Worm (Caenorhabditis elegans) whole organism, young adult: ENCODE measurements around the gene Y56A3A.41.

Experiments used
- B0019.2 ChIP-seq: fragments of 200-800 bp; sonication (Bioruptor generic); conservative IDR thresholded peaks from 2 replicates; pipeline ENCODE4 v1.3.6; 2022; ENCODE audit warnings: missing genetic modification reagents, missing genetic modification characterization, missing compliant biosample characterization
- D2030.7 ChIP-seq: fragments of 200-800 bp; sonication (Bioruptor generic); IDR thresholded peaks from 2 replicates; pipeline ENCODE4 v1.3.6; 2022; ENCODE audit warnings: missing genetic modification reagents, missing genetic modification characterization, missing compliant biosample characterization
- F10E7.11 ChIP-seq: sonication (generic microtip); optimal IDR thresholded peaks from 2 replicates; lab custom pipeline; 2017; ENCODE audit warnings: mild to moderate bottlenecking, missing genetic modification characterization, moderate library complexity, missing compliant biosample characterization
- F23B12.7 ChIP-seq: sonication (generic microtip); optimal IDR thresholded peaks from 2 replicates; lab custom pipeline; 2017; ENCODE audit warnings: missing genetic modification characterization, mild to moderate bottlenecking, missing compliant biosample characterization, antibody characterized with exemption, moderate library complexity; ENCODE audit not compliant: insufficient read depth
- F39B2.1 ChIP-seq: fragments of 200-800 bp; sonication (Bioruptor generic); IDR thresholded peaks from 2 replicates; pipeline ENCODE4 v1.3.6; 2022; ENCODE audit warnings: missing genetic modification reagents, missing genetic modification characterization, missing compliant biosample characterization
- F57C9.4 ChIP-seq: sonication (generic microtip); optimal IDR thresholded peaks from 2 replicates; lab custom pipeline; 2017; ENCODE audit warnings: mild to moderate bottlenecking, missing genetic modification characterization, missing compliant biosample characterization
- K11D2.4 ChIP-seq: fragments of 200-800 bp; sonication (Bioruptor generic); IDR thresholded peaks from 2 replicates; pipeline ENCODE4 v1.3.6; 2022; ENCODE audit warnings: missing genetic modification reagents, missing genetic modification characterization, missing compliant biosample characterization
- Y56A3A.18 ChIP-seq: fragments of 200-800 bp; sonication (Bioruptor generic); IDR thresholded peaks from 2 replicates; pipeline ENCODE4 v1.3.6; 2022; ENCODE audit warnings: missing genetic modification reagents, missing genetic modification characterization, missing compliant biosample characterization
- Y67H2A.10 ChIP-seq: fragments of 200-800 bp; sonication (Bioruptor generic); conservative IDR thresholded peaks from 2 replicates; pipeline ENCODE4 v1.3.6; 2022; ENCODE audit warnings: missing genetic modification reagents, missing genetic modification characterization, missing compliant biosample characterization
- Y79H2A.3 ChIP-seq: fragments of 200-800 bp; sonication (Bioruptor generic); conservative IDR thresholded peaks from 2 replicates; pipeline ENCODE4 v1.3.6; 2022; ENCODE audit warnings: missing genetic modification reagents, missing genetic modification characterization, missing compliant biosample characterization
- Y95B8A.8 ChIP-seq: fragments of 200-800 bp; sonication (Bioruptor generic); IDR thresholded peaks from 2 replicates; pipeline ENCODE4 v1.3.6; 2022; ENCODE audit warnings: missing genetic modification reagents, missing genetic modification characterization, missing compliant biosample characterization
- attf-5 ChIP-seq: fragments of 200-800 bp; sonication (Bioruptor generic); optimal IDR thresholded peaks from 2 replicates; lab custom pipeline; 2018; ENCODE audit warnings: mild to moderate bottlenecking, missing genetic modification characterization, missing compliant biosample characterization
- bed-2 ChIP-seq: fragments of 200-800 bp; sonication (Bioruptor generic); IDR thresholded peaks from 2 replicates; pipeline ENCODE4 v1.3.6; 2022; ENCODE audit warnings: missing genetic modification reagents, missing genetic modification characterization, missing compliant biosample characterization
- cebp-1 ChIP-seq, 2 experiments: fragments of 200-800 bp in 1 of 2; sonication (Bioruptor generic) in 1 of 2; sonication (generic microtip) in 1 of 2; IDR thresholded peaks in 1 of 2; optimal IDR thresholded peaks in 1 of 2; 2 replicates each; pipeline versions ENCODE4 v1.3.6 to Lab custom; 2017 to 2022; ENCODE audit warnings: missing compliant biosample characterization in 2 of 2, missing genetic modification characterization in 2 of 2, mild to moderate bottlenecking in 1 of 2, missing genetic modification reagents in 1 of 2, moderate library complexity in 1 of 2
- ceh-27 ChIP-seq: fragments of 200-800 bp; sonication (Bioruptor generic); optimal IDR thresholded peaks from 2 replicates; lab custom pipeline; 2018; ENCODE audit warnings: mild to moderate bottlenecking, missing genetic modification characterization, moderate library complexity, missing compliant biosample characterization
- ceh-40 ChIP-seq: fragments of 200-800 bp; sonication (Bioruptor generic); IDR thresholded peaks from 2 replicates; pipeline ENCODE4 v1.3.6; 2022; ENCODE audit warnings: missing genetic modification characterization, missing compliant biosample characterization
- ceh-91 ChIP-seq: fragments of 200-800 bp; sonication (Bioruptor generic); IDR thresholded peaks from 2 replicates; pipeline ENCODE4 v1.3.6; 2022; ENCODE audit warnings: missing genetic modification reagents, missing genetic modification characterization, missing compliant biosample characterization
- egl-44 ChIP-seq: fragments of 200-800 bp; sonication (Bioruptor generic); IDR thresholded peaks from 2 replicates; pipeline ENCODE4 v1.3.6; 2022; ENCODE audit warnings: missing genetic modification reagents, missing genetic modification characterization, missing compliant biosample characterization
- egrh-3 ChIP-seq: fragments of 200-800 bp; sonication (Bioruptor generic); IDR thresholded peaks from 2 replicates; pipeline ENCODE4 v1.3.6; 2022; ENCODE audit warnings: missing genetic modification reagents, missing genetic modification characterization, missing compliant biosample characterization
- gei-17 ChIP-seq: fragments of 200-800 bp; sonication (Bioruptor generic); optimal IDR thresholded peaks from 2 replicates; lab custom pipeline; 2018; ENCODE audit warnings: mild to moderate bottlenecking, missing genetic modification characterization, missing compliant biosample characterization
- hlh-26 ChIP-seq: fragments of 200-800 bp; sonication (Bioruptor generic); conservative IDR thresholded peaks from 2 replicates; pipeline ENCODE4 v1.3.6; 2022; ENCODE audit warnings: missing genetic modification reagents, missing genetic modification characterization, missing compliant biosample characterization
- let-607 ChIP-seq, 2 experiments: fragments of 200-800 bp in 1 of 2; sonication (Bioruptor generic) in 1 of 2; sonication (generic microtip) in 1 of 2; optimal IDR thresholded peaks; 2 replicates each; lab custom pipeline; 2016 to 2018; ENCODE audit warnings: mild to moderate bottlenecking in 2 of 2, missing compliant biosample characterization in 2 of 2, missing genetic modification characterization in 2 of 2, moderate library complexity in 2 of 2, missing genotype in 1 of 2
- lin-40 ChIP-seq: sonication (generic microtip); optimal IDR thresholded peaks from 2 replicates; lab custom pipeline; 2016; ENCODE audit warnings: missing genetic modification characterization, mild to moderate bottlenecking, missing compliant biosample characterization, missing genotype, missing genetic modification reagents
- madf-6 ChIP-seq: fragments of 200-800 bp; sonication (Bioruptor generic); IDR thresholded peaks from 2 replicates; pipeline ENCODE4 v1.3.6; 2022; ENCODE audit warnings: missing genetic modification reagents, missing genetic modification characterization, missing compliant biosample characterization
- mcd-1 ChIP-seq: fragments of 200-800 bp; sonication (Bioruptor generic); IDR thresholded peaks from 2 replicates; pipeline ENCODE4 v1.3.6; 2022; ENCODE audit warnings: missing genetic modification reagents, missing genetic modification characterization, missing compliant biosample characterization
- mes-4 ChIP-seq: sonication (generic microtip); optimal IDR thresholded peaks from 2 replicates; lab custom pipeline; 2016; ENCODE audit warnings: missing genotype, missing genetic modification characterization, missing compliant biosample characterization
- nhr-120 ChIP-seq: fragments of 200-800 bp; sonication (Bioruptor generic); IDR thresholded peaks from 2 replicates; pipeline ENCODE4 v1.3.6; 2022; ENCODE audit warnings: missing genetic modification characterization, missing compliant biosample characterization
- nhr-27 ChIP-seq: fragments of 200-800 bp; sonication (Bioruptor generic); optimal IDR thresholded peaks from 2 replicates; lab custom pipeline; 2018; ENCODE audit warnings: mild to moderate bottlenecking, missing genetic modification characterization, moderate library complexity, missing compliant biosample characterization
- rec-8 ChIP-seq, 2 experiments: sonication (generic microtip); optimal IDR thresholded peaks; 2 replicates each; lab custom pipeline; 2016; ENCODE audit warnings: mild to moderate bottlenecking in 2 of 2, missing genetic modification characterization in 2 of 2, missing genetic modification reagents in 2 of 2, missing genotype in 2 of 2, missing biosample characterization in 1 of 2, missing compliant biosample characterization in 1 of 2, moderate library complexity in 1 of 2
- sdz-38 ChIP-seq: sonication (generic microtip); optimal IDR thresholded peaks from 2 replicates; lab custom pipeline; 2016; ENCODE audit warnings: missing genotype, missing genetic modification characterization, missing compliant biosample characterization
- sea-2 ChIP-seq: fragments of 200-800 bp; sonication (Bioruptor generic); IDR thresholded peaks from 2 replicates; pipeline ENCODE4 v1.3.6; 2022; ENCODE audit warnings: missing genetic modification characterization, missing compliant biosample characterization
- zfh-2 ChIP-seq: fragments of 200-800 bp; sonication (Bioruptor generic); conservative IDR thresholded peaks from 2 replicates; pipeline ENCODE4 v1.3.6; 2022; ENCODE audit warnings: missing genetic modification reagents, missing genetic modification characterization, missing compliant biosample characterization
- ztf-18 ChIP-seq: sonication (generic microtip); optimal IDR thresholded peaks from 2 replicates; lab custom pipeline; 2016; ENCODE audit warnings: missing genotype, mild to moderate bottlenecking, missing genetic modification characterization, missing compliant biosample characterization

The Y56A3A.41 gene

DNA sequence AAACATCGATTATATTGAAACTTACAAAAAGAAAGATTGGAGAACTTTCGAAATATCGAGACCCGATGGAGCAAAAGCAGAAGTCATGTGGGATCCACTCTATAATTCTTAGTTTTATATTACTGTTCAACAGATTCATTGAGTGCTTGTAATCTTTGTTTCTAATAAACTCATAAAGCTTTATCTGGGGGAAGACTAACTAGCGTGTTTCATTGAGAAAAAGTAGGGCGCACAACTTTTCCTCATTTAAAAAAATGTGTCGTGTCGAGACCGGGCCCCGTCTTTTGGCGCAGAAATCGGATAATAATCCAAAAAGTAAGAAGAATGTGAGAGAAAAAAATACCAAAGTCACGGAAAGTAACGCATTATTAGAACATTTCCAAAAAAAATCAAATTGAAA lies 16.9 kb upstream of the Y56A3A.41 start, which contains the start of gene faah-4:
Gene faah-4 (minus strand): TSS at position 101 of the 400 bp plus-strand sequence.
- no peak for TF ChIP-seq Y67H2A.10 (GFP tag; lab: Robert Waterston, UW)
- TF ChIP-seq F23B12.7 (tag; lab: Kevin White, UChicago), result no peak
- no peak for TF ChIP-seq ztf-18 (tag; lab: Kevin White, UChicago)
- TF ChIP-seq madf-6 (GFP tag; lab: Robert Waterston, UW), result no peak
- no peak for TF ChIP-seq Y95B8A.8
- TF ChIP-seq B0019.2 (GFP tag; lab: Robert Waterston, UW), result no peak
- no peak for TF ChIP-seq nhr-27 (tag; lab: Kevin White, UChicago)
- TF ChIP-seq bed-2 (GFP tag; lab: Robert Waterston, UW), result no peak
- TF ChIP-seq rec-8 (tag; optimal IDR thresholded peaks at IDR 0.05; lab: Kevin White, UChicago), result no peak
- TF ChIP-seq F39B2.1, result no peak
- TF ChIP-seq D2030.7 (GFP tag; lab: Robert Waterston, UW), result no peak
- no peak for TF ChIP-seq lin-40 (tag; lab: Kevin White, UChicago)
- TF ChIP-seq K11D2.4 (GFP tag; lab: Robert Waterston, UW), result no peak
- no peak for TF ChIP-seq mes-4 (tag; lab: Kevin White, UChicago)
- no peak for TF ChIP-seq cebp-1 (GFP tag; IDR thresholded peaks at IDR 0.05; lab: Robert Waterston, UW)
- TF ChIP-seq cebp-1 (tag; optimal IDR thresholded peaks at IDR 0.05; lab: Kevin White, UChicago), result no peak
- TF ChIP-seq Y79H2A.3 (GFP tag; lab: Robert Waterston, UW), result no peak
- no peak for TF ChIP-seq hlh-26 (GFP tag; lab: Robert Waterston, UW)
- TF ChIP-seq F10E7.11 (tag; lab: Kevin White, UChicago), result no peak

DNA sequence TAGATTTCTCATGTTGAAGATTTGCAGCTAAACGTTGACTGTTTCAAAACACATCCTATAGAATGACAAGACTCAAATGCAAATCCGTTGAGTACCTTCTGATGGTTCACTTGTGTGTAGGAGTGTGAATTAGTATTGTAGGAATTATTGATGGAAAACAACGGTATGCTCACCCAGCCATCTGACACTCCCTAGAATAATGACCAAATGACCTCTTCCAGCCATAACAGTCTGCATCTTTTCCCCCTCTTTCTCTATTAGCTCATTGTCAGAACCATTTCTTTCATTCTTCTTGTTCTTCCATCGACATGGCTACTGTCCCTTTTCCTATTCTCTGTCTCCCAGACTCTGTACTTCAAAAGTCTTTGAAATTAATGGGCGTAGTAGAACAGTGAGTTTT lies 15.8 kb upstream of the Y56A3A.41 start, which contains the start of gene fbxb-24:
Gene fbxb-24 (plus strand): TSS at position 301 of the 400 bp plus-strand sequence.
- TF ChIP-seq F57C9.4 (tag; lab: Kevin White, UChicago) (no peak), ceh-27 (no peak), Y56A3A.18 (no peak), nhr-27 (tag; lab: Kevin White, UChicago) (no peak), Y79H2A.3 (GFP tag; lab: Robert Waterston, UW) (no peak), let-607 (tag; optimal IDR thresholded peaks at IDR 0.05; lab: Kevin White, UChicago) (no peak), mes-4 (tag; lab: Kevin White, UChicago) (no peak), hlh-26 (GFP tag; lab: Robert Waterston, UW) (no peak)

DNA sequence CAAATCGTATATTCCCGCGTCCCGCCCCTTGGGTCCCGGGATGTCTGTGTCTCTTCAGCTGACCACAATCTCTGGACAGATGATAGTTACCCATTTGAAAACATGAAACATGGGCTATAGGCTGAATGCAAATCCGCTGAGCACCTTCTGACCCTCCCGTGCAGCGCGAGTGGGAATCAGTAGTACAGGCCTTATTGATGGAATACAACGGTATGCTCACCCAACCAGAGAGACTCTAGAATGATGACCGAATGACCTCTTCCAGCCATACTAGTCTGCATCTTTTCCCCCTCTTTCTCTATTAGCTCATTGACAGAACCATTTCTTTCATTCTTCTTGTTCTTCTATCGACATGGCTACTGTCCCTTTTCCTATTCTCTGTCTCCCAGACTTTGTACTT lies 14.3 kb upstream of the Y56A3A.41 start, which contains the start of gene sdz-33:
Gene sdz-33 (plus strand): TSS at position 301 of the 400 bp plus-strand sequence.
- TF ChIP-seq sea-2 (GFP tag; lab: Robert Waterston, UW), result no peak
- no peak for TF ChIP-seq nhr-120 (GFP tag; lab: Robert Waterston, UW)
- TF ChIP-seq ztf-18 (tag; lab: Kevin White, UChicago), result no peak
- no peak for TF ChIP-seq ceh-27
- no peak for TF ChIP-seq sdz-38 (tag; lab: Kevin White, UChicago)
- TF ChIP-seq attf-5, result no peak
- no peak for TF ChIP-seq gei-17 (GFP tag; lab: Kevin White, UChicago)
- TF ChIP-seq ceh-40 (GFP tag; lab: Robert Waterston, UW), result no peak

DNA sequence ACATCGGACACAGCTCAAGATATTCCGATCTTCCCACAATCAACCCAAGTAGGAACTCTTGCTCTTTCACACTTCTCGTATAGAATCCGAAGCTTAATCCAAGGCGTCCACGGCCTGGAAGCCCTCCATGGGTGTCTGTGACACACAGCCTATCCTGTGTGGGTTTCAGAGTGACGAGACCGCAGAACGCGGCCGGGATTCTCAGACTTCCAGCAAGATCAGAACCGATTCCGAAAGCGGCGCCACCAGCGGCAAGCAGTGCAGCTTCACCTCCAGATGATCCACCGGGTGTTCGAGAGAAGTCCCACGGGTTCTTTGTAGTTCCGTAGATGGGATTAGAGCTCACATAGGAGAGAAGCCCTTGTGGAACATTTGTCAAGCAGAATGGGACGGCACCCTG lies 9.9 kb upstream of the Y56A3A.41 start:
- TF ChIP-seq egl-44 (GFP tag; lab: Robert Waterston, UW), result no peak
- TF ChIP-seq mcd-1 (GFP tag; lab: Robert Waterston, UW), result 0 out of 2 replicates have a peak, but pooled peaks have one; percentile 14
- TF ChIP-seq ceh-91 (GFP tag; lab: Robert Waterston, UW), result no peak
- peak; percentile 43; the same call in 1 of the 2 replicates for TF ChIP-seq egrh-3 (GFP tag; lab: Robert Waterston, UW)
- peak; percentile 71 for TF ChIP-seq zfh-2
